Comparison of ENCODE assay signal across 2 fruit fly cellular contexts in genomic region chr3R:11612467-11612866, dm6.
TF ChIP-seq lines count a peak whose summit lies in the region.

No protein-coding gene starts in this region.

TF ChIP-seq in whole organism, prepupa, 60 proteins besides CTCF, POLR2A, EP300 and RAD21:
- TF ChIP-seq CG32006 (GFP tag; optimal IDR thresholded peaks at IDR 0.05; lab: Kevin White, UChicago) (peak; percentile 30), Eip78C (GFP tag; lab: Kevin White, UChicago) (peak; percentile 57), topi (GFP tag; optimal IDR thresholded peaks at IDR 0.05; lab: Kevin White, UChicago) (no peak), Hr4 (GFP tag; optimal IDR thresholded peaks at IDR 0.05; lab: Kevin White, UChicago) (peak; percentile 15), Eip93F (GFP tag; optimal IDR thresholded peaks at IDR 0.05; lab: Kevin White, UChicago) (no peak), CG15336 (GFP tag; IDR thresholded peaks at IDR 0.05; lab: Robert Waterston, UW) (peak; percentile 55)

TF ChIP-seq in whole organism, pupa, 21 proteins besides CTCF, POLR2A, EP300 and RAD21:
- TF ChIP-seq EcR (GFP tag; optimal IDR thresholded peaks at IDR 0.05; lab: Kevin White, UChicago) (no peak), CG12605 (GFP tag; IDR thresholded peaks at IDR 0.05; lab: Robert Waterston, UW) (no peak), CG8301 (tag; optimal IDR thresholded peaks at IDR 0.05; lab: Kevin White, UChicago) (peak; percentile 14), CG9948 (tag; optimal IDR thresholded peaks at IDR 0.05; lab: Kevin White, UChicago) (no peak), fd96Ca (GFP tag; IDR thresholded peaks at IDR 0.05; lab: Robert Waterston, UW) (no peak), CG15710 (tag; optimal IDR thresholded peaks at IDR 0.05; lab: Kevin White, UChicago) (no peak), CG14655 (GFP tag; optimal IDR thresholded peaks at IDR 0.05; lab: Kevin White, UChicago) (peak; percentile 5), rn (GFP tag; IDR thresholded peaks at IDR 0.05; lab: Robert Waterston, UW) (no peak), CG32121 (GFP tag; IDR thresholded peaks at IDR 0.05; lab: Robert Waterston, UW) (no peak), gl (tag; optimal IDR thresholded peaks at IDR 0.05; lab: Kevin White, UChicago) (no peak), Pif1A (GFP tag; optimal IDR thresholded peaks at IDR 0.05; lab: Kevin White, UChicago) (no peak), CG4496 (GFP tag; IDR thresholded peaks at IDR 0.05; lab: Robert Waterston, UW) (no peak), CG10348 (GFP tag; IDR thresholded peaks at IDR 0.05; lab: Robert Waterston, UW) (no peak), CG8159 (tag; optimal IDR thresholded peaks at IDR 0.05; lab: Kevin White, UChicago) (no peak)
